Fruit fly (Drosophila melanogaster) whole organism, embryonic: ENCODE measurements around the gene CG34138.

Source experiments
- ATbp ChIP-seq: fragments of 200-800 bp; sonication (Bioruptor generic); optimal IDR thresholded peaks from 2 replicates; lab custom pipeline; 2017; ENCODE audit warnings: missing biosample characterization, mild to moderate bottlenecking, missing genetic modification characterization, missing genetic modification reagents
- Antp ChIP-seq: fragments of 200-800 bp; sonication (Bioruptor generic); optimal IDR thresholded peaks from 3 replicates; lab custom pipeline; 2016; ENCODE audit warnings: missing biosample characterization, missing genetic modification characterization
- Atf-2 ChIP-seq: fragments of 200-800 bp; sonication (Bioruptor generic); optimal IDR thresholded peaks from 2 replicates; lab custom pipeline; 2016; ENCODE audit warnings: missing biosample characterization, missing genetic modification characterization
- CG1024 ChIP-seq: fragments of 200-800 bp; sonication (Bioruptor generic); IDR thresholded peaks from 2 replicates; pipeline ENCODE4 v1.3.6; 2022; ENCODE audit warnings: missing biosample characterization, missing genetic modification characterization
- CG10366 ChIP-seq: fragments of 200-800 bp; sonication (Bioruptor generic); IDR thresholded peaks from 2 replicates; pipeline ENCODE4 v1.3.6; 2022; ENCODE audit warnings: missing biosample characterization, missing genetic modification characterization
- CG11560 ChIP-seq: fragments of 200-800 bp; sonication (Bioruptor generic); IDR thresholded peaks from 3 replicates; pipeline ENCODE4 v1.3.6; 2022; ENCODE audit warnings: missing biosample characterization, missing genetic modification characterization
- CG11695 ChIP-seq: fragments of 200-800 bp; sonication (Bioruptor generic); IDR thresholded peaks from 3 replicates; pipeline ENCODE4 v1.3.6; 2022; ENCODE audit warnings: missing biosample characterization, missing genetic modification characterization
- CG12659 ChIP-seq: fragments of 200-800 bp; sonication (Bioruptor generic); optimal IDR thresholded peaks from 3 replicates; lab custom pipeline; 2017; ENCODE audit warnings: mild to moderate bottlenecking, missing biosample characterization, missing genetic modification reagents, missing genetic modification characterization
- CG12769 ChIP-seq: fragments of 200-800 bp; sonication (Bioruptor generic); optimal IDR thresholded peaks from 2 replicates; lab custom pipeline; 2019; ENCODE audit warnings: missing biosample characterization, mild to moderate bottlenecking, missing genetic modification characterization, moderate library complexity
- CG12942 ChIP-seq: fragments of 200-800 bp; sonication (Bioruptor generic); optimal IDR thresholded peaks from 3 replicates; lab custom pipeline; 2016; ENCODE audit warnings: missing biosample characterization, missing genetic modification characterization
- CG17912 ChIP-seq: fragments of 200-800 bp; sonication (Bioruptor generic); optimal IDR thresholded peaks from 2 replicates; lab custom pipeline; 2018; ENCODE audit warnings: missing biosample characterization, mild to moderate bottlenecking, missing genetic modification characterization
- CG18011 ChIP-seq: fragments of 200-800 bp; sonication (Bioruptor generic); optimal IDR thresholded peaks from 2 replicates; lab custom pipeline; 2017; ENCODE audit warnings: missing biosample characterization, missing genetic modification characterization, mild to moderate bottlenecking, moderate library complexity, missing genotype
- CG2116 ChIP-seq: fragments of 200-800 bp; sonication (Bioruptor generic); optimal IDR thresholded peaks from 3 replicates; lab custom pipeline; 2018; ENCODE audit warnings: missing biosample characterization, mild to moderate bottlenecking, missing genetic modification characterization
- CG2678 ChIP-seq: fragments of 200-800 bp; sonication (Bioruptor generic); optimal IDR thresholded peaks from 3 replicates; lab custom pipeline; 2019; ENCODE audit warnings: missing biosample characterization, mild to moderate bottlenecking, missing genetic modification characterization, moderate library complexity
- CG30431 ChIP-seq: fragments of 200-800 bp; sonication (Bioruptor generic); optimal IDR thresholded peaks from 2 replicates; lab custom pipeline; 2017; ENCODE audit warnings: missing biosample characterization, missing genetic modification characterization
- CG33213 ChIP-seq: fragments of 200-800 bp; sonication (Bioruptor generic); optimal IDR thresholded peaks from 3 replicates; lab custom pipeline; 2016; ENCODE audit warnings: missing biosample characterization, missing genetic modification characterization
- CG3407 ChIP-seq: fragments of 200-800 bp; sonication (Bioruptor generic); optimal IDR thresholded peaks from 2 replicates; lab custom pipeline; 2018; ENCODE audit warnings: missing biosample characterization, mild to moderate bottlenecking, missing genetic modification characterization
- CG3995 ChIP-seq: fragments of 200-800 bp; sonication (Bioruptor generic); optimal IDR thresholded peaks from 3 replicates; lab custom pipeline; 2016; ENCODE audit warnings: missing biosample characterization, missing genetic modification characterization
- CG9215 ChIP-seq: fragments of 200-800 bp; sonication (Bioruptor generic); IDR thresholded peaks from 2 replicates; pipeline ENCODE4 v1.3.6; 2022; ENCODE audit warnings: missing biosample characterization, missing genetic modification characterization
- CTCF ChIP-seq: fragments of 200-800 bp; sonication (Bioruptor generic); optimal IDR thresholded peaks from 2 replicates; lab custom pipeline; 2017; ENCODE audit warnings: missing biosample characterization, mild to moderate bottlenecking, missing genetic modification characterization, moderate library complexity
- Dp ChIP-seq: fragments of 200-800 bp; sonication (Bioruptor generic); optimal IDR thresholded peaks from 2 replicates; lab custom pipeline; 2018; ENCODE audit warnings: missing biosample characterization, mild to moderate bottlenecking, missing genetic modification characterization, moderate library complexity
- Gsc ChIP-seq: fragments of 200-800 bp; sonication (Bioruptor generic); IDR thresholded peaks from 2 replicates; pipeline ENCODE4 v1.3.6; 2022; ENCODE audit warnings: missing biosample characterization, missing genetic modification characterization
- H2.0 ChIP-seq: fragments of 200-800 bp; sonication (Bioruptor generic); IDR thresholded peaks from 2 replicates; pipeline ENCODE4 v1.3.6; 2022; ENCODE audit warnings: missing biosample characterization, missing genetic modification characterization
- HmgZ ChIP-seq: fragments of 200-800 bp; sonication (Bioruptor generic); optimal IDR thresholded peaks from 2 replicates; lab custom pipeline; 2018; ENCODE audit warnings: missing biosample characterization, mild to moderate bottlenecking, missing genetic modification characterization
- Lim3 ChIP-seq: fragments of 200-800 bp; sonication (Bioruptor generic); IDR thresholded peaks from 2 replicates; pipeline ENCODE4 v1.3.6; 2022; ENCODE audit warnings: missing biosample characterization, missing genetic modification characterization
- Meics ChIP-seq: fragments of 200-800 bp; sonication (Bioruptor generic); optimal IDR thresholded peaks from 2 replicates; lab custom pipeline; 2017; ENCODE audit warnings: missing biosample characterization, mild to moderate bottlenecking, missing genetic modification characterization
- NK7.1 ChIP-seq: fragments of 200-800 bp; sonication (Bioruptor generic); optimal IDR thresholded peaks from 3 replicates; lab custom pipeline; 2016; ENCODE audit warnings: missing biosample characterization, missing genetic modification characterization
- Ravus ChIP-seq: fragments of 200-800 bp; sonication (Bioruptor generic); IDR thresholded peaks from 2 replicates; pipeline ENCODE4 v1.3.6; 2022; ENCODE audit warnings: missing biosample characterization, missing genetic modification characterization
- Taf1 ChIP-seq: fragments of 200-800 bp; sonication (Bioruptor generic); IDR thresholded peaks from 2 replicates; pipeline ENCODE4 v1.3.6; 2022; ENCODE audit warnings: missing biosample characterization, missing genetic modification characterization
- Usf ChIP-seq: fragments of 200-800 bp; sonication (Bioruptor generic); optimal IDR thresholded peaks from 2 replicates; lab custom pipeline; 2017; ENCODE audit warnings: missing genotype, missing biosample characterization, missing genetic modification characterization
- ase ChIP-seq: fragments of 200-800 bp; sonication (Bioruptor generic); IDR thresholded peaks from 3 replicates; pipeline ENCODE4 v1.3.6; 2022; ENCODE audit warnings: missing biosample characterization, missing genetic modification characterization
- br ChIP-seq: fragments of >200 bp; optimal IDR thresholded peaks from 2 replicates; lab custom pipeline; 2017
- btn ChIP-seq: fragments of 200-800 bp; sonication (Bioruptor generic); optimal IDR thresholded peaks from 2 replicates; lab custom pipeline; 2016; ENCODE audit warnings: missing biosample characterization, missing genetic modification characterization
- dimm ChIP-seq: fragments of 200-800 bp; sonication (Bioruptor generic); IDR thresholded peaks from 2 replicates; pipeline ENCODE4 v1.3.6; 2022; ENCODE audit warnings: missing biosample characterization, missing genetic modification characterization
- dpn ChIP-seq, 2 experiments: fragments of 200-800 bp; sonication (Bioruptor generic); optimal IDR thresholded peaks; 3 replicates each; lab custom pipeline; 2016; ENCODE audit warnings: missing biosample characterization in 2 of 2, missing genetic modification characterization in 2 of 2
- exex ChIP-seq: fragments of 200-800 bp; sonication (Bioruptor generic); optimal IDR thresholded peaks from 4 replicates; lab custom pipeline; 2018; ENCODE audit warnings: missing biosample characterization, mild to moderate bottlenecking, missing genetic modification characterization, moderate library complexity
- fd96Cb ChIP-seq: fragments of 200-800 bp; sonication (Bioruptor generic); optimal IDR thresholded peaks from 2 replicates; lab custom pipeline; 2018; ENCODE audit warnings: missing biosample characterization, mild to moderate bottlenecking, missing genetic modification characterization, moderate library complexity
- fru ChIP-seq: fragments of >200 bp; optimal IDR thresholded peaks from 2 replicates; lab custom pipeline; 2017
- gcm ChIP-seq: fragments of 200-800 bp; sonication (Bioruptor generic); optimal IDR thresholded peaks from 2 replicates; lab custom pipeline; 2019; ENCODE audit warnings: missing biosample characterization, mild to moderate bottlenecking, missing genetic modification characterization, moderate library complexity
- grn ChIP-seq: fragments of 200-800 bp; sonication (Bioruptor generic); optimal IDR thresholded peaks from 3 replicates; lab custom pipeline; 2017; ENCODE audit warnings: missing biosample characterization, missing genetic modification characterization
- hkb ChIP-seq, 2 experiments: fragments of 200-800 bp in 1 of 2; fragments of >200 bp in 1 of 2; sonication (Bioruptor generic) in 1 of 2; IDR thresholded peaks in 1 of 2; optimal IDR thresholded peaks in 1 of 2; 2 replicates each; pipeline versions ENCODE4 v1.3.6 to Lab custom; 2017 to 2022; ENCODE audit warnings: missing biosample characterization in 1 of 2, missing genetic modification characterization in 1 of 2
- ken ChIP-seq: fragments of 200-800 bp; sonication (Bioruptor generic); IDR thresholded peaks from 3 replicates; pipeline ENCODE4 v1.3.6; 2022; ENCODE audit warnings: missing biosample characterization, missing genetic modification characterization
- nerfin-2 ChIP-seq: fragments of 200-800 bp; sonication (Bioruptor generic); IDR thresholded peaks from 2 replicates; pipeline ENCODE4 v1.3.6; 2022; ENCODE audit warnings: missing biosample characterization, missing genetic modification characterization; ENCODE audit not compliant: partially characterized antibody
- nom ChIP-seq: fragments of 200-800 bp; sonication (Bioruptor generic); optimal IDR thresholded peaks from 2 replicates; lab custom pipeline; 2017; ENCODE audit warnings: missing biosample characterization, missing genetic modification characterization, mild to moderate bottlenecking, moderate library complexity, missing genetic modification reagents
- prd ChIP-seq, 3 experiments: fragments of >200 bp in 2 of 3; fragments of 200-800 bp in 1 of 3; sonication (Bioruptor generic) in 1 of 3; optimal IDR thresholded peaks in 2 of 3; IDR thresholded peaks in 1 of 3; 2 replicates in 2 of 3; 3 replicates in 1 of 3; pipeline versions ENCODE4 v1.3.6 to Lab custom; 2017 to 2022; ENCODE audit warnings: missing biosample characterization in 1 of 3, missing genetic modification characterization in 1 of 3
- shn ChIP-seq: fragments of 200-800 bp; sonication (Bioruptor generic); optimal IDR thresholded peaks from 3 replicates; lab custom pipeline; 2016; ENCODE audit warnings: missing biosample characterization, missing genetic modification characterization
- sima ChIP-seq: fragments of 200-800 bp; sonication (Bioruptor generic); optimal IDR thresholded peaks from 2 replicates; lab custom pipeline; 2016; ENCODE audit warnings: missing biosample characterization, missing genetic modification characterization
- slbo ChIP-seq: fragments of 200-800 bp; sonication (Bioruptor generic); IDR thresholded peaks from 2 replicates; pipeline ENCODE4 v1.3.6; 2022; ENCODE audit warnings: missing biosample characterization, missing genetic modification characterization
- so ChIP-seq: fragments of 200-800 bp; sonication (Bioruptor generic); IDR thresholded peaks from 3 replicates; pipeline ENCODE4 v1.3.6; 2022; ENCODE audit warnings: missing biosample characterization, missing genetic modification characterization
- sob ChIP-seq: fragments of 200-800 bp; sonication (Bioruptor generic); IDR thresholded peaks from 2 replicates; pipeline ENCODE4 v1.3.6; 2022; ENCODE audit warnings: missing biosample characterization, missing genetic modification characterization
- trh ChIP-seq: fragments of 200-800 bp; sonication (Bioruptor generic); optimal IDR thresholded peaks from 2 replicates; lab custom pipeline; 2016; ENCODE audit warnings: missing biosample characterization, missing genetic modification characterization

Gene CG34138

dm6 chr3R:19641498-19642065, 6.8 kb downstream of the CG34138 start (continued):
- TF ChIP-seq trh (peak; percentile 32), CG17912 (GFP tag; lab: Kevin White, UChicago) (no peak), Ravus (GFP tag; lab: Robert Waterston, UW) (peak; percentile 61), hkb (optimal IDR thresholded peaks at IDR 0.05; lab: Kevin White, UChicago) (no peak), hkb (GFP tag; IDR thresholded peaks at IDR 0.05; lab: Robert Waterston, UW) (peak; percentile 93), fru (lab: Kevin White, UChicago) (no peak), so (GFP tag; lab: Robert Waterston, UW) (peak; percentile 82), CG33213 (GFP tag; lab: Kevin White, UChicago) (peak; percentile 1), H2.0 (peak; percentile 89), CTCF (GFP tag; lab: Kevin White, UChicago) (peak; percentile 36), ATbp (GFP tag; lab: Kevin White, UChicago) (peak; percentile 84), slbo (GFP tag; lab: Robert Waterston, UW) (peak; percentile 84), CG12769 (tag; lab: Kevin White, UChicago) (peak; percentile 54), CG11560 (peak; percentile 44; the same call in 1 of the 3 replicates), CG3407 (GFP tag; lab: Kevin White, UChicago) (peak; percentile 64), HmgZ (peak; percentile 87), grn (GFP tag; lab: Kevin White, UChicago) (no peak), Antp (GFP tag; lab: Kevin White, UChicago) (peak; percentile 30), nom (peak; percentile 44), CG12659 (GFP tag; lab: Kevin White, UChicago) (peak; percentile 81), CG12942 (GFP tag; lab: Kevin White, UChicago) (peak; percentile 53), dimm (GFP tag; lab: Robert Waterston, UW) (no peak), nerfin-2 (GFP tag; lab: Robert Waterston, UW) (no peak), gcm (GFP tag; lab: Kevin White, UChicago) (peak; percentile 90), CG18011 (GFP tag; lab: Kevin White, UChicago) (peak; percentile 19), ken (GFP tag; lab: Robert Waterston, UW) (peak; percentile 87), fd96Cb (tag; lab: Kevin White, UChicago) (peak; percentile 86), CG10366 (GFP tag; lab: Robert Waterston, UW) (peak; percentile 95), prd (optimal IDR thresholded peaks at IDR 0.05; lab: Kevin White, UChicago) (no peak), prd (GFP tag; IDR thresholded peaks at IDR 0.05; lab: Robert Waterston, UW) (peak; percentile 85), sima (GFP tag; lab: Kevin White, UChicago) (peak; percentile 50), btn (GFP tag; lab: Kevin White, UChicago) (no peak), Meics (peak; percentile 90), shn (GFP tag; lab: Kevin White, UChicago) (no peak), Lim3 (GFP tag; lab: Robert Waterston, UW) (0 out of 2 replicates have a peak, but pooled peaks have one; percentile 51), ase (GFP tag; lab: Robert Waterston, UW) (peak; percentile 85; the same call in 2 of the 3 replicates), CG2678 (tag; lab: Kevin White, UChicago) (peak; percentile 95), CG11695 (GFP tag; lab: Robert Waterston, UW) (peak; percentile 92), CG30431 (GFP tag; lab: Kevin White, UChicago) (no peak), CG2116 (peak; percentile 33), Dp (no peak), CG1024 (GFP tag; lab: Robert Waterston, UW) (peak; percentile 54; the same call in 1 of the 2 replicates), NK7.1 (GFP tag; lab: Kevin White, UChicago) (peak; percentile 64), CG9215 (GFP tag; lab: Robert Waterston, UW) (no peak; the same call in 1 of the 2 replicates), exex (tag; lab: Kevin White, UChicago) (peak; percentile 66), Usf (GFP tag; lab: Kevin White, UChicago) (peak; percentile 32), sob (GFP tag; lab: Robert Waterston, UW) (peak; percentile 88), dpn (GFP tag; optimal IDR thresholded peaks at IDR 0.05; lab: Kevin White, UChicago) (peak; percentile 59 to 75), Taf1 (GFP tag; lab: Robert Waterston, UW) (peak; percentile 83), Atf-2 (GFP tag; lab: Kevin White, UChicago) (peak; percentile 18), CG3995 (GFP tag; lab: Kevin White, UChicago) (peak; percentile 38), Gsc (GFP tag; lab: Robert Waterston, UW) (no peak), br (lab: Kevin White, UChicago) (no peak)
